Worm (Caenorhabditis elegans) whole organism, L4 larva: ENCODE data around the gene nuc-1.

Experiments used
- F49E8.2 ChIP-seq: sonication (generic microtip); optimal IDR thresholded peaks from 2 replicates; lab custom pipeline; 2016; ENCODE audit warnings: missing compliant biosample characterization, mild to moderate bottlenecking, missing genetic modification characterization, borderline replicate concordance
- T26A8.4 ChIP-seq: fragments of 200-800 bp; sonication (Bioruptor generic); IDR thresholded peaks from 2 replicates; pipeline ENCODE4 v1.3.6; 2022; ENCODE audit warnings: missing genetic modification characterization, missing compliant biosample characterization
- aha-1 ChIP-seq: fragments of 150-350 bp; peaks from one replicate; lab custom pipeline; 2014; ENCODE audit warnings: missing biosample characterization, missing genetic modification characterization
- aly-2 ChIP-seq: sonication (generic microtip); optimal IDR thresholded peaks from 2 replicates; lab custom pipeline; 2018; ENCODE audit warnings: missing biosample characterization, missing genetic modification characterization
- arid-1 ChIP-seq: fragments of 200-800 bp; sonication (Bioruptor generic); conservative IDR thresholded peaks from 2 replicates; pipeline ENCODE4 v1.3.6; 2022; ENCODE audit warnings: missing genetic modification reagents, missing genetic modification characterization, missing compliant biosample characterization
- attf-4 ChIP-seq: sonication (generic microtip); optimal IDR thresholded peaks from 3 replicates; lab custom pipeline; 2017; ENCODE audit warnings: missing biosample characterization, missing genetic modification characterization
- daf-16 ChIP-seq, 3 experiments: sonication (generic microtip); optimal IDR thresholded peaks; 2 replicates each; lab custom pipeline; 2016 to 2017; ENCODE audit warnings: missing genetic modification characterization in 3 of 3, missing genetic modification reagents in 3 of 3, mild to moderate bottlenecking in 2 of 3, missing compliant biosample characterization in 2 of 3, missing biosample characterization in 1 of 3, moderate library complexity in 1 of 3
- dmd-8 ChIP-seq: fragments of 200-800 bp; sonication (Bioruptor generic); IDR thresholded peaks from 2 replicates; pipeline ENCODE4 v1.3.6; 2022; ENCODE audit warnings: missing genetic modification characterization, missing compliant biosample characterization
- dpl-1 ChIP-seq: fragments of 150-350 bp; optimal IDR thresholded peaks from 2 replicates; lab custom pipeline; 2014; ENCODE audit warnings: missing biosample characterization, missing genetic modification reagents, missing genetic modification characterization
- dve-1 ChIP-seq: sonication (generic microtip); optimal IDR thresholded peaks from 2 replicates; lab custom pipeline; 2017; ENCODE audit warnings: antibody characterized with exemption, mild to moderate bottlenecking, missing genetic modification characterization, missing compliant biosample characterization; ENCODE audit not compliant: insufficient read depth
- egl-43 ChIP-seq: fragments of 200-800 bp; sonication (Bioruptor generic); IDR thresholded peaks from 2 replicates; pipeline ENCODE4 v1.3.6; 2022; ENCODE audit warnings: missing genetic modification reagents, missing genetic modification characterization, missing compliant biosample characterization
- fkh-10 ChIP-seq: fragments of 150-350 bp; optimal IDR thresholded peaks from 2 replicates; lab custom pipeline; 2014; ENCODE audit warnings: missing biosample characterization, missing genetic modification reagents, missing genetic modification characterization
- hif-1 ChIP-seq, 2 experiments: sonication (generic microtip); optimal IDR thresholded peaks; 2 replicates each; lab custom pipeline; 2016 to 2017; ENCODE audit warnings: missing compliant biosample characterization in 2 of 2, missing genetic modification characterization in 2 of 2, missing genetic modification reagents in 2 of 2, missing genotype in 2 of 2, mild to moderate bottlenecking in 1 of 2
- hlh-30 ChIP-seq: sonication (generic microtip); optimal IDR thresholded peaks from 2 replicates; lab custom pipeline; 2017; ENCODE audit warnings: antibody characterized with exemption, mild to moderate bottlenecking, missing genetic modification characterization, missing compliant biosample characterization; ENCODE audit not compliant: insufficient read depth
- hmg-1.1 ChIP-seq: fragments of 200-800 bp; sonication (Bioruptor generic); IDR thresholded peaks from 2 replicates; pipeline ENCODE4 v1.3.6; 2022; ENCODE audit warnings: missing genetic modification reagents, missing genetic modification characterization, missing compliant biosample characterization
- jun-1 ChIP-seq: fragments of 150-350 bp; optimal IDR thresholded peaks from 2 replicates; lab custom pipeline; 2014; ENCODE audit warnings: missing biosample characterization, missing genetic modification reagents, missing genetic modification characterization
- lin-1 ChIP-seq: fragments of 200-800 bp; sonication (Bioruptor generic); IDR thresholded peaks from 2 replicates; pipeline ENCODE4 v1.3.6; 2022; ENCODE audit warnings: missing genetic modification reagents, missing genetic modification characterization, missing compliant biosample characterization
- lir-3 ChIP-seq: sonication (generic microtip); optimal IDR thresholded peaks from 2 replicates; lab custom pipeline; 2016; ENCODE audit warnings: mild to moderate bottlenecking, missing genetic modification characterization, missing compliant biosample characterization
- lsy-2 ChIP-seq, 2 experiments: fragments of 150-350 bp in 1 of 2; sonication (generic microtip) in 1 of 2; optimal IDR thresholded peaks; 2 replicates each; lab custom pipeline; 2014 to 2017; ENCODE audit warnings: missing biosample characterization in 2 of 2, missing genetic modification characterization in 2 of 2
- madf-5 ChIP-seq, 2 experiments: fragments of 200-800 bp; sonication (Bioruptor generic); IDR thresholded peaks; 2 replicates each; pipeline ENCODE4 v1.3.6; 2022; ENCODE audit warnings: missing compliant biosample characterization in 2 of 2, missing genetic modification characterization in 2 of 2
- mep-1 ChIP-seq: fragments of 150-350 bp; sonication (generic microtip); optimal IDR thresholded peaks from 3 replicates; lab custom pipeline; 2014; ENCODE audit warnings: missing biosample characterization, missing genetic modification characterization
- mxl-2 ChIP-seq: fragments of 200-800 bp; sonication (Bioruptor generic); conservative IDR thresholded peaks from 2 replicates; pipeline ENCODE4 v1.3.6; 2022; ENCODE audit warnings: missing genetic modification reagents, missing genetic modification characterization, missing compliant biosample characterization
- mxl-3 ChIP-seq: fragments of 200-800 bp; sonication (Bioruptor generic); optimal IDR thresholded peaks from 2 replicates; lab custom pipeline; 2018; ENCODE audit warnings: mild to moderate bottlenecking, missing genetic modification characterization, missing compliant biosample characterization
- nhr-111 ChIP-seq: fragments of 200-800 bp; sonication (Bioruptor generic); optimal IDR thresholded peaks from 2 replicates; lab custom pipeline; 2018; ENCODE audit warnings: mild to moderate bottlenecking, missing genetic modification characterization, missing compliant biosample characterization
- nhr-237 ChIP-seq: sonication (generic microtip); optimal IDR thresholded peaks from 2 replicates; lab custom pipeline; 2017; ENCODE audit warnings: missing biosample characterization, missing genetic modification characterization
- nhr-28 ChIP-seq: fragments of 150-350 bp; optimal IDR thresholded peaks from 2 replicates; lab custom pipeline; 2014; ENCODE audit warnings: missing biosample characterization, missing genetic modification characterization
- nhr-48 ChIP-seq: sonication (generic microtip); optimal IDR thresholded peaks from 2 replicates; lab custom pipeline; 2016; ENCODE audit warnings: mild to moderate bottlenecking, missing genetic modification characterization, missing compliant biosample characterization
- nhr-76 ChIP-seq: fragments of 150-350 bp; optimal IDR thresholded peaks from 2 replicates; lab custom pipeline; 2014; ENCODE audit warnings: missing biosample characterization, missing genetic modification characterization
- nhr-77 ChIP-seq: fragments of 150-350 bp; optimal IDR thresholded peaks from 2 replicates; lab custom pipeline; 2014; ENCODE audit warnings: missing biosample characterization, missing genetic modification characterization
- php-3 ChIP-seq: fragments of 200-800 bp; sonication (Bioruptor generic); IDR thresholded peaks from 2 replicates; pipeline ENCODE4 v1.3.6; 2022; ENCODE audit warnings: missing genetic modification reagents, missing genetic modification characterization, missing compliant biosample characterization
- pqm-1 ChIP-seq: sonication (generic microtip); optimal IDR thresholded peaks from 2 replicates; lab custom pipeline; 2017; ENCODE audit warnings: missing biosample characterization, missing genetic modification characterization
- spr-3 ChIP-seq: fragments of 200-800 bp; sonication (Bioruptor generic); optimal IDR thresholded peaks from 2 replicates; lab custom pipeline; 2018; ENCODE audit warnings: mild to moderate bottlenecking, missing genetic modification characterization, missing compliant biosample characterization
- unc-39 ChIP-seq: sonication (generic microtip); optimal IDR thresholded peaks from 2 replicates; lab custom pipeline; 2017; ENCODE audit warnings: missing biosample characterization, missing genetic modification characterization
- unc-62 ChIP-seq, 3 experiments: fragments of 150-350 bp in 1 of 3; sonication (generic microtip); optimal IDR thresholded peaks in 2 of 3; peaks in 1 of 3; 1 replicate in 1 of 3; 2 replicates in 2 of 3; lab custom pipeline; 2014 to 2017; ENCODE audit warnings: missing biosample characterization in 3 of 3, missing genetic modification characterization in 3 of 3, missing genetic modification reagents in 3 of 3, missing genotype in 1 of 3
- zfp-3 ChIP-seq: fragments of 200-800 bp; sonication (Bioruptor generic); conservative IDR thresholded peaks from 2 replicates; pipeline ENCODE4 v1.3.6; 2022; ENCODE audit warnings: missing genetic modification reagents, missing genetic modification characterization, missing compliant biosample characterization
- zip-11 ChIP-seq: fragments of 200-800 bp; sonication (Bioruptor generic); IDR thresholded peaks from 2 replicates; pipeline ENCODE4 v1.3.6; 2022; ENCODE audit warnings: missing genetic modification characterization, missing compliant biosample characterization

nuc-1 gene

ce11 chrX:9531640-9532039 is 8.1 kb upstream of the nuc-1 start:
- TF ChIP-seq daf-16 (GFP tag; optimal IDR thresholded peaks at IDR 0.05; lab: Kevin White, UChicago) (no peak), daf-16 (tag; optimal IDR thresholded peaks at IDR 0.05; lab: Kevin White, UChicago) (peak; percentile 64), unc-62 (GFP tag; optimal IDR thresholded peaks at IDR 0.05 in 1 of 2; lab: Kevin White, UChicago) (peak in 1 of 2 experiments; percentile 6), unc-62 (tag; optimal IDR thresholded peaks at IDR 0.05; lab: Kevin White, UChicago) (no peak), dmd-8 (GFP tag; lab: Robert Waterston, UW) (no peak), nhr-28 (tag; lab: Kevin White, UChicago) (peak; percentile 45), hlh-30 (tag; lab: Kevin White, UChicago) (peak; percentile 63), nhr-77 (tag; lab: Kevin White, UChicago) (no peak), hmg-1.1 (GFP tag; lab: Robert Waterston, UW) (no peak), mxl-3 (GFP tag; lab: Kevin White, UChicago) (peak; percentile 22), lin-1 (GFP tag; lab: Robert Waterston, UW) (no peak), arid-1 (GFP tag; lab: Robert Waterston, UW) (no peak), hif-1 (tag; optimal IDR thresholded peaks at IDR 0.05; lab: Kevin White, UChicago) (no peak)
- TF ChIP-seq, all 104 proteins: peak for 5

- TF ChIP-seq php-3 (GFP tag; lab: Robert Waterston, UW), result no peak
- no peak for TF ChIP-seq lin-1 (GFP tag; lab: Robert Waterston, UW)
- TF ChIP-seq egl-43, result no peak
- TF ChIP-seq unc-39 (tag; lab: Kevin White, UChicago), result no peak
- TF ChIP-seq zfp-3, result 0 out of 2 replicates have a peak, but pooled peaks have one; percentile 28
- TF ChIP-seq lsy-2 (tag; optimal IDR thresholded peaks at IDR 0.05; lab: Kevin White, UChicago), result peak in 1 of 2 experiments; percentile 13
- no peak for TF ChIP-seq F49E8.2
- TF ChIP-seq T26A8.4 (GFP tag; lab: Robert Waterston, UW), result 0 out of 2 replicates have a peak, but pooled peaks have one; percentile 39
- no peak for TF ChIP-seq jun-1 (tag; lab: Kevin White, UChicago)
- no peak for TF ChIP-seq aly-2
- TF ChIP-seq dve-1, result no peak
- no peak for TF ChIP-seq dpl-1 (GFP tag; lab: Kevin White, UChicago)
- no peak for TF ChIP-seq nhr-237 (tag; lab: Kevin White, UChicago)
- no peak for TF ChIP-seq zip-11 (GFP tag; lab: Robert Waterston, UW)
- no peak for TF ChIP-seq mxl-2 (GFP tag; lab: Robert Waterston, UW)
- TF ChIP-seq pqm-1 (tag; lab: Kevin White, UChicago), result no peak
- no peak for TF ChIP-seq attf-4 (tag; lab: Kevin White, UChicago)
- TF ChIP-seq hmg-1.1 (GFP tag; lab: Robert Waterston, UW), result no peak
- no peak for TF ChIP-seq fkh-10 (GFP tag; lab: Kevin White, UChicago)
- TF ChIP-seq spr-3 (GFP tag; lab: Kevin White, UChicago), result no peak
- no peak for TF ChIP-seq aha-1 (tag; lab: Kevin White, UChicago)
- no peak for TF ChIP-seq lir-3 (tag; lab: Kevin White, UChicago)
- peak in 1 of 2 experiments; percentile 57 for TF ChIP-seq hif-1 (tag; optimal IDR thresholded peaks at IDR 0.05; lab: Kevin White, UChicago)
- peak; percentile 38 for TF ChIP-seq mep-1
- TF ChIP-seq nhr-111 (GFP tag; lab: Kevin White, UChicago), result no peak
- TF ChIP-seq nhr-48 (tag; lab: Kevin White, UChicago), result no peak
- no peak for TF ChIP-seq nhr-76 (tag; lab: Kevin White, UChicago)
- TF ChIP-seq, all 104 proteins: peak for 5
Observed at ce11 chrX:9536008-9536407, 3.7 kb upstream of the nuc-1 start.

ce11 chrX:9536665-9537064 is 3.0 kb upstream of the nuc-1 start, which contains the start of gene C07B5.8:
TSS of gene C07B5.8 (minus strand) at chrX:9536765.
- TF ChIP-seq aha-1 (tag; lab: Kevin White, UChicago) (peak; percentile 78), madf-5 (GFP tag; IDR thresholded peaks at IDR 0.05; lab: Robert Waterston, UW) (no peak)
